Fruit fly (Drosophila melanogaster) whole organism, embryonic: ENCODE results near the gene AOX1.
A peak's percentile ranks its signal among the peaks of the same experiment; 100 is the strongest.

Source experiments
- Aef1 ChIP-seq: fragments of 200-800 bp; sonication (Bioruptor generic); IDR thresholded peaks from 3 replicates; pipeline ENCODE4 v1.3.6; 2022; ENCODE audit warnings: missing biosample characterization, missing genetic modification characterization
- B-H2 ChIP-seq: fragments of 200-800 bp; sonication (Bioruptor generic); optimal IDR thresholded peaks from 2 replicates; lab custom pipeline; 2018; ENCODE audit warnings: missing biosample characterization, mild to moderate bottlenecking, missing genetic modification characterization
- CG12104 ChIP-seq: fragments of 200-800 bp; sonication (Bioruptor generic); optimal IDR thresholded peaks from 3 replicates; lab custom pipeline; 2016; ENCODE audit warnings: missing biosample characterization, missing genetic modification characterization
- CG12769 ChIP-seq: fragments of 200-800 bp; sonication (Bioruptor generic); optimal IDR thresholded peaks from 2 replicates; lab custom pipeline; 2019; ENCODE audit warnings: missing biosample characterization, mild to moderate bottlenecking, missing genetic modification characterization, moderate library complexity
- CG12942 ChIP-seq: fragments of 200-800 bp; sonication (Bioruptor generic); optimal IDR thresholded peaks from 3 replicates; lab custom pipeline; 2016; ENCODE audit warnings: missing biosample characterization, missing genetic modification characterization
- CG13296 ChIP-seq: fragments of 200-800 bp; sonication (Bioruptor generic); optimal IDR thresholded peaks from 3 replicates; lab custom pipeline; 2018; ENCODE audit warnings: missing biosample characterization, mild to moderate bottlenecking, missing genetic modification characterization
- CG14710 ChIP-seq: fragments of 200-800 bp; sonication (Bioruptor generic); optimal IDR thresholded peaks from 3 replicates; lab custom pipeline; 2019; ENCODE audit warnings: missing biosample characterization, mild to moderate bottlenecking, missing genetic modification characterization, moderate library complexity
- CG15514 ChIP-seq: fragments of 200-800 bp; sonication (Bioruptor generic); optimal IDR thresholded peaks from 3 replicates; lab custom pipeline; 2017; ENCODE audit warnings: missing biosample characterization, missing genetic modification characterization, mild to moderate bottlenecking, moderate library complexity, missing genetic modification reagents
- CG17385 ChIP-seq: fragments of 200-800 bp; sonication (Bioruptor generic); optimal IDR thresholded peaks from 3 replicates; lab custom pipeline; 2018; ENCODE audit warnings: missing biosample characterization, mild to moderate bottlenecking, missing genetic modification characterization
- CG18476 ChIP-seq: fragments of 200-800 bp; sonication (Bioruptor generic); optimal IDR thresholded peaks from 2 replicates; lab custom pipeline; 2016; ENCODE audit warnings: missing biosample characterization, mild to moderate bottlenecking, missing genetic modification characterization
- CG18599 ChIP-seq: fragments of 200-800 bp; sonication (Bioruptor generic); optimal IDR thresholded peaks from 3 replicates; lab custom pipeline; 2017; ENCODE audit warnings: missing biosample characterization, missing genetic modification characterization, mild to moderate bottlenecking, moderate library complexity, missing genetic modification reagents
- CG18764 ChIP-seq: fragments of 200-800 bp; sonication (Bioruptor generic); optimal IDR thresholded peaks from 3 replicates; lab custom pipeline; 2016; ENCODE audit warnings: missing biosample characterization, missing genetic modification characterization
- CG2129 ChIP-seq: fragments of 200-800 bp; sonication (Bioruptor generic); IDR thresholded peaks from 2 replicates; pipeline ENCODE4 v1.3.6; 2022; ENCODE audit warnings: missing biosample characterization, missing genetic modification characterization; ENCODE audit not compliant: partially characterized antibody
- CG2712 ChIP-seq: fragments of 200-800 bp; optimal IDR thresholded peaks from 3 replicates; lab custom pipeline; 2019; ENCODE audit warnings: missing biosample characterization, mild to moderate bottlenecking, missing genetic modification characterization, moderate library complexity
- CG30431 ChIP-seq: fragments of 200-800 bp; sonication (Bioruptor generic); optimal IDR thresholded peaks from 2 replicates; lab custom pipeline; 2017; ENCODE audit warnings: missing biosample characterization, missing genetic modification characterization
- CG31388 ChIP-seq: fragments of 200-800 bp; sonication (Bioruptor generic); optimal IDR thresholded peaks from 2 replicates; lab custom pipeline; 2016; ENCODE audit warnings: missing biosample characterization, missing genetic modification characterization
- CG3163 ChIP-seq: fragments of 200-800 bp; sonication (Bioruptor generic); optimal IDR thresholded peaks from 3 replicates; lab custom pipeline; 2016; ENCODE audit warnings: missing biosample characterization, missing genetic modification characterization
- CG4707 ChIP-seq: fragments of 200-800 bp; sonication (Bioruptor generic); optimal IDR thresholded peaks from 2 replicates; lab custom pipeline; 2018; ENCODE audit warnings: missing biosample characterization, mild to moderate bottlenecking, missing genetic modification characterization, moderate library complexity
- CG4854 ChIP-seq: fragments of 200-800 bp; sonication (Bioruptor generic); optimal IDR thresholded peaks from 2 replicates; lab custom pipeline; 2016; ENCODE audit warnings: missing biosample characterization, missing genetic modification characterization, inconsistent platforms
- CG6254 ChIP-seq: fragments of 200-800 bp; sonication (Bioruptor generic); optimal IDR thresholded peaks from 3 replicates; lab custom pipeline; 2017; ENCODE audit warnings: mild to moderate bottlenecking, missing biosample characterization, missing genetic modification reagents, missing genetic modification characterization
- CG7357 ChIP-seq: fragments of 200-800 bp; sonication (Bioruptor generic); IDR thresholded peaks from 3 replicates; pipeline ENCODE4 v1.3.6; 2022; ENCODE audit warnings: missing biosample characterization, missing genetic modification characterization
- CG7928 ChIP-seq: fragments of 200-800 bp; sonication (Bioruptor generic); optimal IDR thresholded peaks from 2 replicates; lab custom pipeline; 2017; ENCODE audit warnings: missing biosample characterization, mild to moderate bottlenecking, missing genetic modification characterization
- CG7987 ChIP-seq: fragments of 200-800 bp; sonication (Bioruptor generic); optimal IDR thresholded peaks from 2 replicates; lab custom pipeline; 2018; ENCODE audit warnings: missing biosample characterization, mild to moderate bottlenecking, missing genetic modification characterization, moderate library complexity
- CG8359 ChIP-seq: fragments of 200-800 bp; sonication (Bioruptor generic); optimal IDR thresholded peaks from 2 replicates; lab custom pipeline; 2017; ENCODE audit warnings: missing biosample characterization, mild to moderate bottlenecking, missing genetic modification characterization, borderline replicate concordance
- Dbx ChIP-seq: fragments of 200-800 bp; sonication (Bioruptor generic); IDR thresholded peaks from 3 replicates; pipeline ENCODE4 v1.3.6; 2022; ENCODE audit warnings: missing biosample characterization, missing genetic modification characterization
- E2f2 ChIP-seq: fragments of 200-800 bp; sonication (Bioruptor generic); IDR thresholded peaks from 2 replicates; pipeline ENCODE4 v1.3.6; 2022; ENCODE audit warnings: missing biosample characterization, missing genetic modification characterization
- GATAe ChIP-seq: fragments of 200-800 bp; sonication (Bioruptor generic); conservative IDR thresholded peaks from 2 replicates; pipeline ENCODE4 v1.3.6; 2022; ENCODE audit warnings: missing biosample characterization, missing genetic modification characterization
- HmgZ ChIP-seq: fragments of 200-800 bp; sonication (Bioruptor generic); optimal IDR thresholded peaks from 2 replicates; lab custom pipeline; 2018; ENCODE audit warnings: missing biosample characterization, mild to moderate bottlenecking, missing genetic modification characterization
- MBD-R2 ChIP-seq: fragments of 200-800 bp; sonication (Bioruptor generic); IDR thresholded peaks from 2 replicates; pipeline ENCODE4 v1.3.6; 2022; ENCODE audit warnings: missing biosample characterization, missing genetic modification characterization
- MESR4 ChIP-seq: fragments of 200-800 bp; sonication (Bioruptor generic); optimal IDR thresholded peaks from 2 replicates; lab custom pipeline; 2018; ENCODE audit warnings: missing biosample characterization, mild to moderate bottlenecking, missing genetic modification characterization, moderate library complexity
- Ptx1 ChIP-seq: fragments of 200-800 bp; sonication (Bioruptor generic); IDR thresholded peaks from 2 replicates; pipeline ENCODE4 v1.3.6; 2022; ENCODE audit warnings: missing biosample characterization, missing genetic modification characterization
- YL-1 ChIP-seq: fragments of 200-800 bp; sonication (Bioruptor generic); optimal IDR thresholded peaks from 3 replicates; lab custom pipeline; 2017; ENCODE audit warnings: missing biosample characterization, mild to moderate bottlenecking, missing genetic modification characterization
- az2 ChIP-seq: fragments of 200-800 bp; sonication (Bioruptor generic); optimal IDR thresholded peaks from 3 replicates; lab custom pipeline; 2016; ENCODE audit warnings: missing biosample characterization, missing genetic modification characterization
- bab2 ChIP-seq: fragments of 200-800 bp; sonication (Bioruptor generic); optimal IDR thresholded peaks from 2 replicates; lab custom pipeline; 2016; ENCODE audit warnings: missing biosample characterization, missing genetic modification characterization
- chn ChIP-seq: fragments of 200-800 bp; sonication (Bioruptor generic); optimal IDR thresholded peaks from 2 replicates; lab custom pipeline; 2016; ENCODE audit warnings: missing biosample characterization, missing genetic modification characterization
- dmrt11E ChIP-seq: fragments of 200-800 bp; sonication (Bioruptor generic); optimal IDR thresholded peaks from 3 replicates; lab custom pipeline; 2018; ENCODE audit warnings: missing biosample characterization, mild to moderate bottlenecking, missing genetic modification characterization, moderate library complexity
- dysf ChIP-seq: fragments of 200-800 bp; sonication (Bioruptor generic); IDR thresholded peaks from 3 replicates; pipeline ENCODE4 v1.3.6; 2022; ENCODE audit warnings: missing biosample characterization, missing genetic modification characterization
- fd64A ChIP-seq: fragments of 200-800 bp; sonication (Bioruptor generic); optimal IDR thresholded peaks from 3 replicates; lab custom pipeline; 2018; ENCODE audit warnings: missing biosample characterization, mild to moderate bottlenecking, missing genetic modification characterization
- gfzf ChIP-seq: fragments of 200-800 bp; sonication (Bioruptor generic); optimal IDR thresholded peaks from 2 replicates; lab custom pipeline; 2016; ENCODE audit warnings: missing biosample characterization, mild to moderate bottlenecking, missing genetic modification characterization, moderate library complexity
- jing ChIP-seq: fragments of 200-800 bp; sonication (Bioruptor generic); optimal IDR thresholded peaks from 2 replicates; lab custom pipeline; 2018; ENCODE audit warnings: missing biosample characterization, mild to moderate bottlenecking, missing genetic modification characterization
- luna ChIP-seq: fragments of 200-800 bp; sonication (Bioruptor generic); optimal IDR thresholded peaks from 2 replicates; lab custom pipeline; 2016; ENCODE audit warnings: missing biosample characterization, missing genetic modification characterization
- org-1 ChIP-seq: fragments of 200-800 bp; sonication (Bioruptor generic); optimal IDR thresholded peaks from 2 replicates; lab custom pipeline; 2017; ENCODE audit warnings: missing biosample characterization, missing genetic modification characterization
- pan ChIP-seq, 4 experiments: fragments of >200 bp in 3 of 4; fragments of 200-800 bp in 1 of 4; sonication (Bioruptor generic) in 1 of 4; optimal IDR thresholded peaks in 3 of 4; IDR thresholded peaks in 1 of 4; 2 replicates each; pipeline versions ENCODE4 v1.3.6 to Lab custom; 2017 to 2022; ENCODE audit warnings: missing biosample characterization in 2 of 4, missing genetic modification characterization in 2 of 4, mixed read lengths in 1 of 4
- phol ChIP-seq: fragments of 200-800 bp; sonication (Bioruptor generic); optimal IDR thresholded peaks from 3 replicates; lab custom pipeline; 2018; ENCODE audit warnings: missing biosample characterization, mild to moderate bottlenecking, missing genetic modification characterization, moderate library complexity
- run ChIP-seq: fragments of 200-800 bp; sonication (Bioruptor generic); optimal IDR thresholded peaks from 3 replicates; lab custom pipeline; 2018; ENCODE audit warnings: missing biosample characterization, mild to moderate bottlenecking, missing genetic modification characterization
- schlank ChIP-seq: fragments of 200-800 bp; sonication (Bioruptor generic); optimal IDR thresholded peaks from 2 replicates; lab custom pipeline; 2018; ENCODE audit warnings: missing biosample characterization, mild to moderate bottlenecking, missing genetic modification characterization
- seq ChIP-seq: fragments of 200-800 bp; sonication (Bioruptor generic); IDR thresholded peaks from 2 replicates; pipeline ENCODE4 v1.3.6; 2022; ENCODE audit warnings: missing biosample characterization, missing genetic modification characterization
- so ChIP-seq: fragments of 200-800 bp; sonication (Bioruptor generic); IDR thresholded peaks from 3 replicates; pipeline ENCODE4 v1.3.6; 2022; ENCODE audit warnings: missing biosample characterization, missing genetic modification characterization
- stwl ChIP-seq: fragments of 200-800 bp; sonication (Bioruptor generic); optimal IDR thresholded peaks from 3 replicates; lab custom pipeline; 2018; ENCODE audit warnings: missing biosample characterization, mild to moderate bottlenecking, missing genetic modification characterization, moderate library complexity
- tll ChIP-seq, 2 experiments: fragments of 200-800 bp in 1 of 2; fragments of >200 bp in 1 of 2; sonication (Bioruptor generic) in 1 of 2; optimal IDR thresholded peaks; 2 replicates each; lab custom pipeline; 2017 to 2019; ENCODE audit warnings: missing biosample characterization in 2 of 2, missing genetic modification characterization in 2 of 2, mild to moderate bottlenecking in 1 of 2, moderate library complexity in 1 of 2
- tx ChIP-seq: fragments of 200-800 bp; sonication (Bioruptor generic); optimal IDR thresholded peaks from 2 replicates; lab custom pipeline; 2016; ENCODE audit warnings: missing biosample characterization, missing genetic modification characterization

Gene AOX1

DNA sequence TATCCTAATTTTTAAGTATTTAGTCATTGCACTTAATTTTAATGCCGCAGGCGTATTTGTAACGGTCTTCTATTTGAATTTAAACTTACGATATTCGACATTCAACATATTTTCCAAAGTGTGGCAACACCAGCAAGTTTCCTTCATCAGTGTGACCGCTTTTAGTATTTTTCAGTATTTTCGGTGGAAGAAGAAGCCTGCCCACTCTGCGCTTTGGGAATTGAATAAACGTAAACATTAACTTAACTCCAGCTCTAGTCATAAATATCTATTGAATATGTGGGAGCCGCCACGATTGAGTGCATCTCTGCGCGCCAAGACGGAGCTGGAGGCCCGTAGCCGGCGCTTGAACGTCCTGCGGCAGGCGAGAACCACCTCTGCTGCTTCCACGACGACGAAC, 51.2 kb downstream of the AOX1 start, which contains the start of gene obe (continued):
- TF ChIP-seq MESR4 (GFP tag; lab: Kevin White, UChicago) (peak; percentile 60), CG3163 (GFP tag; lab: Kevin White, UChicago) (no peak), CG8359 (GFP tag; lab: Kevin White, UChicago) (no peak), phol (peak; percentile 13), CG4707 (GFP tag; lab: Kevin White, UChicago) (no peak), CG7357 (GFP tag; lab: Robert Waterston, UW) (no peak), CG14710 (tag; lab: Kevin White, UChicago) (peak; percentile 55), GATAe (GFP tag; lab: Robert Waterston, UW) (no peak), tx (GFP tag; lab: Kevin White, UChicago) (no peak), tll (GFP tag; optimal IDR thresholded peaks at IDR 0.05; lab: Kevin White, UChicago) (no peak), chn (no peak), dysf (no peak), CG12769 (tag; lab: Kevin White, UChicago) (no peak), CG13296 (no peak), Dbx (GFP tag; lab: Robert Waterston, UW) (no peak), seq (GFP tag; lab: Robert Waterston, UW) (no peak), CG18599 (GFP tag; lab: Kevin White, UChicago) (no peak), gfzf (GFP tag; lab: Kevin White, UChicago) (peak; percentile 68), CG30431 (GFP tag; lab: Kevin White, UChicago) (no peak), az2 (GFP tag; lab: Kevin White, UChicago) (no peak), so (GFP tag; lab: Robert Waterston, UW) (no peak), fd64A (no peak), luna (GFP tag; lab: Kevin White, UChicago) (no peak), Ptx1 (no peak), CG31388 (no peak), dmrt11E (tag; lab: Kevin White, UChicago) (no peak), CG6254 (GFP tag; lab: Kevin White, UChicago) (no peak), CG2129 (no peak), CG7928 (GFP tag; lab: Kevin White, UChicago) (no peak), stwl (tag; lab: Kevin White, UChicago) (peak; percentile 81), CG12104 (GFP tag; lab: Kevin White, UChicago) (no peak), CG7987 (GFP tag; lab: Kevin White, UChicago) (no peak), YL-1 (GFP tag; lab: Kevin White, UChicago) (peak; percentile 73), jing (GFP tag; lab: Kevin White, UChicago) (no peak), org-1 (GFP tag; lab: Kevin White, UChicago) (no peak), E2f2 (GFP tag; lab: Robert Waterston, UW) (peak; percentile 62), B-H2 (GFP tag; lab: Kevin White, UChicago) (no peak), MBD-R2 (GFP tag; lab: Robert Waterston, UW) (peak; percentile 81), schlank (no peak), CG18764 (GFP tag; lab: Kevin White, UChicago) (no peak), pan (optimal IDR thresholded peaks at IDR 0.05; lab: Kevin White, UChicago) (no peak), pan (GFP tag; optimal IDR thresholded peaks at IDR 0.05 in 1 of 2, IDR thresholded peaks at IDR 0.05 in 1 of 2) (no peak), bab2 (no peak), CG4854 (no peak), CG12942 (GFP tag; lab: Kevin White, UChicago) (no peak), HmgZ (tag; lab: Kevin White, UChicago) (peak; percentile 52), CG17385 (peak; percentile 77), run (tag; lab: Kevin White, UChicago) (no peak), CG2712 (tag; lab: Kevin White, UChicago) (no peak), CG15514 (peak; percentile 33), CG18476 (no peak), Aef1 (GFP tag; lab: Robert Waterston, UW) (no peak)
